Worm (Caenorhabditis elegans) whole organism, mixed stage, embryonic: ENCODE results near the gene F11D5.1.

Source experiments
- M03D4.4 ChIP-seq: sonication (generic microtip); optimal IDR thresholded peaks from 2 replicates; lab custom pipeline; 2017; ENCODE audit warnings: mild to moderate bottlenecking, missing genetic modification characterization, missing compliant biosample characterization
- bed-3 ChIP-seq: fragments of 200-800 bp; sonication (Bioruptor generic); optimal IDR thresholded peaks from 3 replicates; lab custom pipeline; 2018; ENCODE audit warnings: mild to moderate bottlenecking, missing genetic modification characterization, moderate library complexity, missing compliant biosample characterization
- ceh-43 ChIP-seq: fragments of 200-800 bp; sonication (Bioruptor generic); optimal IDR thresholded peaks from 2 replicates; lab custom pipeline; 2018; ENCODE audit warnings: mild to moderate bottlenecking, missing genetic modification characterization, moderate library complexity, missing compliant biosample characterization
- ceh-83 ChIP-seq: fragments of 200-800 bp; sonication (Bioruptor generic); optimal IDR thresholded peaks from 2 replicates; lab custom pipeline; 2018; ENCODE audit warnings: mild to moderate bottlenecking, missing genetic modification characterization, missing compliant biosample characterization
- ces-1 ChIP-seq: fragments of 150-350 bp; optimal IDR thresholded peaks from 2 replicates; lab custom pipeline; 2014; ENCODE audit warnings: missing biosample characterization, missing genetic modification reagents, missing genetic modification characterization
- cnd-1 ChIP-seq: fragments of 200-800 bp; sonication (Bioruptor generic); optimal IDR thresholded peaks from 2 replicates; lab custom pipeline; 2018; ENCODE audit warnings: mild to moderate bottlenecking, missing genetic modification characterization, missing compliant biosample characterization
- drap-1 ChIP-seq: fragments of 200-800 bp; sonication (Bioruptor generic); optimal IDR thresholded peaks from 3 replicates; lab custom pipeline; 2018; ENCODE audit warnings: mild to moderate bottlenecking, missing genetic modification characterization, missing compliant biosample characterization
- elt-1 ChIP-seq: sonication (generic microtip); optimal IDR thresholded peaks from 2 replicates; lab custom pipeline; 2017; ENCODE audit warnings: missing genetic modification characterization, mild to moderate bottlenecking, missing compliant biosample characterization, antibody characterized with exemption, moderate library complexity, borderline replicate concordance; ENCODE audit not compliant: insufficient read depth
- elt-3 ChIP-seq: fragments of 150-350 bp; optimal IDR thresholded peaks from 2 replicates; lab custom pipeline; 2014; ENCODE audit warnings: missing biosample characterization, missing genetic modification characterization
- ham-2 ChIP-seq: fragments of 200-800 bp; sonication (Bioruptor generic); optimal IDR thresholded peaks from 2 replicates; lab custom pipeline; 2018; ENCODE audit warnings: mild to moderate bottlenecking, missing genetic modification characterization, missing compliant biosample characterization
- hlh-1 ChIP-seq: fragments of 150-350 bp; optimal IDR thresholded peaks from 2 replicates; lab custom pipeline; 2014; ENCODE audit warnings: missing biosample characterization, missing genetic modification reagents, missing genetic modification characterization
- lin-13 ChIP-seq: fragments of 150-350 bp; optimal IDR thresholded peaks from 2 replicates; lab custom pipeline; 2014; ENCODE audit warnings: missing biosample characterization, missing genetic modification characterization
- lin-32 ChIP-seq: fragments of 200-800 bp; sonication (Bioruptor generic); optimal IDR thresholded peaks from 2 replicates; lab custom pipeline; 2018; ENCODE audit warnings: mild to moderate bottlenecking, missing genetic modification characterization, missing compliant biosample characterization
- lsy-2 ChIP-seq: fragments of 150-350 bp; optimal IDR thresholded peaks from 2 replicates; lab custom pipeline; 2014; ENCODE audit warnings: missing biosample characterization, missing genetic modification characterization
- mab-5 ChIP-seq: fragments of 150-350 bp; optimal IDR thresholded peaks from 2 replicates; lab custom pipeline; 2014; ENCODE audit warnings: missing biosample characterization, missing genetic modification characterization
- mep-1 ChIP-seq: fragments of 150-350 bp; optimal IDR thresholded peaks from 2 replicates; lab custom pipeline; 2017; ENCODE audit warnings: missing biosample characterization, missing genetic modification reagents, missing genetic modification characterization, inconsistent platforms
- mls-2 ChIP-seq: sonication (generic microtip); optimal IDR thresholded peaks from 2 replicates; lab custom pipeline; 2016; ENCODE audit warnings: mild to moderate bottlenecking, missing genetic modification characterization, moderate library complexity, missing compliant biosample characterization
- nhr-12 ChIP-seq: fragments of 150-350 bp; optimal IDR thresholded peaks from 2 replicates; lab custom pipeline; 2014; ENCODE audit warnings: missing biosample characterization, missing genetic modification characterization
- nhr-2 ChIP-seq: fragments of 150-350 bp; optimal IDR thresholded peaks from 2 replicates; lab custom pipeline; 2014; ENCODE audit warnings: missing biosample characterization, missing genetic modification characterization
- nhr-237 ChIP-seq: fragments of 150-350 bp; optimal IDR thresholded peaks from 2 replicates; lab custom pipeline; 2014; ENCODE audit warnings: missing biosample characterization, missing genetic modification characterization
- nhr-28 ChIP-seq: fragments of 150-350 bp; optimal IDR thresholded peaks from 2 replicates; lab custom pipeline; 2014; ENCODE audit warnings: missing biosample characterization, missing genetic modification characterization
- nhr-76 ChIP-seq: sonication (generic microtip); optimal IDR thresholded peaks from 2 replicates; lab custom pipeline; 2017; ENCODE audit warnings: missing biosample characterization, missing genetic modification characterization
- sem-2 ChIP-seq: fragments of 200-800 bp; sonication (Bioruptor generic); optimal IDR thresholded peaks from 2 replicates; lab custom pipeline; 2018; ENCODE audit warnings: mild to moderate bottlenecking, missing genetic modification characterization, missing compliant biosample characterization
- snpc-4 ChIP-seq: fragments of 150-350 bp; optimal IDR thresholded peaks from 2 replicates; lab custom pipeline; 2014; ENCODE audit warnings: missing biosample characterization, missing genetic modification characterization
- tbx-8 ChIP-seq: fragments of 200-800 bp; sonication (Bioruptor generic); optimal IDR thresholded peaks from 2 replicates; lab custom pipeline; 2018; ENCODE audit warnings: mild to moderate bottlenecking, missing genetic modification characterization, moderate library complexity, missing compliant biosample characterization
- unc-39 ChIP-seq: fragments of 150-350 bp; optimal IDR thresholded peaks from 2 replicates; lab custom pipeline; 2014; ENCODE audit warnings: missing biosample characterization, missing genetic modification characterization
- unc-62 ChIP-seq: fragments of 150-350 bp; optimal IDR thresholded peaks from 2 replicates; lab custom pipeline; 2014; ENCODE audit warnings: missing biosample characterization, missing genetic modification reagents, missing genetic modification characterization

F11D5.1 gene

DNA sequence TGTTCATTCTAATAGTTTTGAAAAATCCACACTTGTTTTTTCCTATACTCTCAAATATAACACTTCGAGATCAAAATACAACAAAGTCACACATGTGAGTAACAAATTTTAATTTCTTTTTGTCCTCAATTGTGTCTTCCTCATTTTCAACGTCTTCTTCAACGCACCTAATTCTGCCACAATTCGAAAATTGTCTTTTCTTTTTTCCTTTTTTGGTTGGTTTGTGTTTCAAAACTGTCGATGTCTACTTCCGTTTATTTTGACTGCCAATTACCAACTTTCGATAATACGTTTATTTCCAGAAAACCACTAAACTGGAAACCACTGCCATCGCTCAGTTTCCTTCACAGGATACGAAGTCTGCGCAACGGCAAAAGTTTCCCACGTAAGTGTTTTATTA lies at the start of gene F11D5.1:
TSS of gene F11D5.1 (plus strand) at position 301 of the 400 bp plus-strand sequence.
- TF ChIP-seq bed-3 (GFP tag; lab: Kevin White, UChicago) (no peak), ceh-43 (GFP tag; lab: Kevin White, UChicago) (no peak)

- TF ChIP-seq unc-39 (tag; lab: Kevin White, UChicago) (no peak), mls-2 (tag; lab: Kevin White, UChicago) (no peak), sem-2 (GFP tag; lab: Kevin White, UChicago) (no peak), hlh-1 (no peak), drap-1 (no peak), ham-2 (GFP tag; lab: Kevin White, UChicago) (no peak), ceh-43 (GFP tag; lab: Kevin White, UChicago) (no peak), lin-13 (no peak), mep-1 (no peak)
Observed at ce11 chrX:3283189-3283588, 49.7 kb upstream of the F11D5.1 start.

DNA sequence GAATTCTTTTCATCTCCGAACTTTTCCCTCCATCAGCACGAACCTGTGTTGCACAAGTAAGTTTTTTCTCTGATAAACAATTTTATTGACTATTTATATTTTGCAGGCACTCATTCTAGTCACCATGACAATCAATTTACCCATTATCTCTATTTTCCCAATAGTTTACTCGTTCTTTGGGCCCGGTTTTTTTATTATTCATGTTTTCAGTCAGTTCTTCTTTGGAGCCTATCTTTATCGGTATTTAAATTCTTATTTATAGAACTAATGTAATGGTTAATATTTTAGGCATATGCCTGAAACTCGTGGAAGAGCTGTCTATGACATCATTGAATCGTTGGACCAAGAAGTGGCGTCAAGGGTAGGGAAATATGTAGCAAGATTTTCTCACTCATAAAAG lies 48.0 kb upstream of the F11D5.1 start:
- no peak for TF ChIP-seq lsy-2 (tag; lab: Kevin White, UChicago)
- TF ChIP-seq ham-2 (GFP tag; lab: Kevin White, UChicago), result no peak

- TF ChIP-seq ham-2 (GFP tag; lab: Kevin White, UChicago), result no peak
- no peak for TF ChIP-seq snpc-4
- no peak for TF ChIP-seq unc-62 (GFP tag; lab: Kevin White, UChicago)
- TF ChIP-seq lsy-2 (tag; lab: Kevin White, UChicago), result no peak
- TF ChIP-seq ceh-43 (GFP tag; lab: Kevin White, UChicago), result no peak
- no peak for TF ChIP-seq mep-1
- TF ChIP-seq nhr-2 (tag; lab: Kevin White, UChicago), result no peak
- no peak for TF ChIP-seq hlh-1
- TF ChIP-seq tbx-8 (GFP tag; lab: Kevin White, UChicago), result no peak
Observed at ce11 chrX:3285448-3285847, 47.5 kb upstream of the F11D5.1 start.

DNA sequence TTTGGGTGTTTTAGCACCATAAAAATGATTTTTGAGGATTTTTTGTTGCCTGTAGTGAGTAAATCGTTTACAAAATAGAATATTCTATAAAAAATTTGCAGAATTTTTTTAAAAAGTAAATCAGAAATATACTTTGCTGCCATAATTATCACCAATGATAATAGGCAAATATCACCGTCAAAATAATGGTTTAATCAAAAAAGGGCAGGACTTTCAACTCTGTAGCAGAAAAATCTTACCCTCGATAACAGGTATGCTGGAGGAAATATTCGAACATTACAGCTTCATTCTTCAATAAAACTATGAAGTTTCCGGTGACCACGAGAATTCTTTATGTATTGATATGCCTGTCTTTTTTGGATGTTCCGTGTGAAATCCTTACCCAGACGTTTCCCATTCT lies 43.7 kb upstream of the F11D5.1 start, which contains the start of gene K09C4.4:
TSS of gene K09C4.4 (plus strand) at position 301 of the 400 bp plus-strand sequence.
- no peak for TF ChIP-seq bed-3 (GFP tag; lab: Kevin White, UChicago)
- TF ChIP-seq nhr-12 (tag; lab: Kevin White, UChicago), result no peak
- TF ChIP-seq cnd-1 (tag; lab: Kevin White, UChicago), result no peak
- no peak for TF ChIP-seq tbx-8 (GFP tag; lab: Kevin White, UChicago)
- no peak for TF ChIP-seq snpc-4
- no peak for TF ChIP-seq M03D4.4 (tag; lab: Kevin White, UChicago)
- TF ChIP-seq lin-13, result no peak

DNA sequence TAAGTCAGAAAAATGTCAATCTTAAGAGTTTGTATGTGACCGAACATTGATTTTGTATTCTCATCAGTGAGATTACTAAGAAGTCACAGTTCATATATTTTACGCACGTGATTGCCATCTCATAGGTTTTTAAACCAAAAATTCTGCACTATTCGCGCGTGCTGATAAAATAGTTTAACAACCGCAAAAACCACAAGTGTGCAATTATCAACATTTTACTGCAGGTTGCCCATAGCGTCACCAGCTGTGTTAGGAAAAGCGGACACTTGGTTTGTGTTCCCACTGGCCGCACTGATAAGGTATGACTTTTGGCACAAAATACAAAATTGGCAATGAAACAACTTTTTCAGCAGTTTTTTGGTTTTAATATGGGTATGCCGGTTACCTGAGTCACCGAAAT lies 42.8 kb upstream of the F11D5.1 start:
- no peak for TF ChIP-seq unc-62 (GFP tag; lab: Kevin White, UChicago)
- no peak for TF ChIP-seq cnd-1 (tag; lab: Kevin White, UChicago)
- no peak for TF ChIP-seq nhr-2 (tag; lab: Kevin White, UChicago)
- no peak for TF ChIP-seq nhr-28 (tag; lab: Kevin White, UChicago)
- TF ChIP-seq bed-3 (GFP tag; lab: Kevin White, UChicago), result no peak
- TF ChIP-seq unc-39 (tag; lab: Kevin White, UChicago), result no peak
- TF ChIP-seq ces-1 (GFP tag; lab: Kevin White, UChicago), result no peak
- no peak for TF ChIP-seq elt-3 (tag; lab: Kevin White, UChicago)
- TF ChIP-seq hlh-1, result no peak
- TF ChIP-seq ceh-43 (GFP tag; lab: Kevin White, UChicago), result no peak
- no peak for TF ChIP-seq lsy-2 (tag; lab: Kevin White, UChicago)
- no peak for TF ChIP-seq ham-2 (GFP tag; lab: Kevin White, UChicago)
- TF ChIP-seq mab-5 (tag; lab: Kevin White, UChicago), result no peak
- TF ChIP-seq mep-1, result no peak
- no peak for TF ChIP-seq ceh-83 (GFP tag; lab: Kevin White, UChicago)
- TF ChIP-seq sem-2 (GFP tag; lab: Kevin White, UChicago), result no peak
- no peak for TF ChIP-seq drap-1
- no peak for TF ChIP-seq nhr-237 (tag; lab: Kevin White, UChicago)

DNA sequence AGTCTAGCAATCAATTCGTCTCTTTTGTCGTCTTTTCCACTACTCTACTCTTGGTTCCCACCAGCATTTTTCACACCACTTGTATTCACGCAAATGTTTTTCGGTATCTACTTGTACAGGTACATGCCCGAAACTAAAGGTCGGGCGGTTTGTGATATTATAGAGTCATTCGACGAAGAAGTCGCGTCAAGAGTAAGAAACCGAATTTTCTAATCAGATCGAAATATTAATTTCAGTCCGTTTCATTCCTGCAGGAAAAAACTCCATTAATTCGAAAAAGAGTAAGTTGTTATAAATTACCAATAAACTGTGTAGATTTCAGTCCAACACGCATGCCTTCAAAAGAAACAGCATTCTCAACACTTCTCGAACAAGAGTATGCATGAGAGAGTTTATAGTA lies 41.0 kb upstream of the F11D5.1 start:
- TF ChIP-seq nhr-12 (tag; lab: Kevin White, UChicago) (no peak), nhr-76 (tag; lab: Kevin White, UChicago) (no peak), lin-13 (no peak), hlh-1 (no peak), elt-1 (tag; lab: Kevin White, UChicago) (no peak), ces-1 (GFP tag; lab: Kevin White, UChicago) (no peak), lin-32 (no peak), bed-3 (GFP tag; lab: Kevin White, UChicago) (no peak), nhr-2 (tag; lab: Kevin White, UChicago) (no peak)
